Fruit fly (Drosophila melanogaster) whole organism, embryonic: ENCODE data around the gene Jhbp11.

ENCODE experiments used
- CG10462 ChIP-seq: fragments of 200-800 bp; sonication (Bioruptor generic); optimal IDR thresholded peaks from 2 replicates; lab custom pipeline; 2016; ENCODE audit warnings: missing biosample characterization, missing genetic modification characterization
- CG10565 ChIP-seq: fragments of 200-800 bp; sonication (Bioruptor generic); optimal IDR thresholded peaks from 3 replicates; lab custom pipeline; 2016; ENCODE audit warnings: missing biosample characterization, mild to moderate bottlenecking, missing genetic modification characterization
- CG11504 ChIP-seq: fragments of 200-800 bp; sonication (Bioruptor generic); optimal IDR thresholded peaks from 3 replicates; lab custom pipeline; 2019; ENCODE audit warnings: missing biosample characterization, mild to moderate bottlenecking, missing genetic modification characterization, moderate library complexity
- CG12236 ChIP-seq: fragments of 200-800 bp; sonication (Bioruptor generic); optimal IDR thresholded peaks from 2 replicates; lab custom pipeline; 2016; ENCODE audit warnings: missing biosample characterization, missing genetic modification characterization
- CG1233 ChIP-seq: fragments of 200-800 bp; sonication (Bioruptor generic); optimal IDR thresholded peaks from 4 replicates; lab custom pipeline; 2018; ENCODE audit warnings: missing biosample characterization, mild to moderate bottlenecking, missing genetic modification characterization
- CG13287 ChIP-seq: fragments of 200-800 bp; sonication (Bioruptor generic); IDR thresholded peaks from 2 replicates; pipeline ENCODE4 v1.3.6; 2022; ENCODE audit warnings: missing biosample characterization, missing genetic modification characterization; ENCODE audit not compliant: partially characterized antibody
- CG14710 ChIP-seq: fragments of 200-800 bp; sonication (Bioruptor generic); optimal IDR thresholded peaks from 3 replicates; lab custom pipeline; 2019; ENCODE audit warnings: missing biosample characterization, mild to moderate bottlenecking, missing genetic modification characterization, moderate library complexity
- CG14860 ChIP-seq: fragments of 200-800 bp; sonication (Bioruptor generic); IDR thresholded peaks from 3 replicates; pipeline ENCODE4 v1.3.6; 2022; ENCODE audit warnings: missing biosample characterization, missing genetic modification characterization; ENCODE audit not compliant: partially characterized antibody
- CG16779 ChIP-seq: fragments of 200-800 bp; sonication (Bioruptor generic); IDR thresholded peaks from 2 replicates; pipeline ENCODE4 v1.3.6; 2022; ENCODE audit warnings: missing biosample characterization, missing genetic modification characterization
- CG16813 ChIP-seq: fragments of 200-800 bp; sonication (Bioruptor generic); IDR thresholded peaks from 3 replicates; pipeline ENCODE4 v1.3.6; 2022; ENCODE audit warnings: missing biosample characterization, missing genetic modification characterization; ENCODE audit not compliant: partially characterized antibody
- CG18011 ChIP-seq: fragments of 200-800 bp; sonication (Bioruptor generic); optimal IDR thresholded peaks from 2 replicates; lab custom pipeline; 2017; ENCODE audit warnings: missing biosample characterization, missing genetic modification characterization, mild to moderate bottlenecking, moderate library complexity, missing genotype
- CG2199 ChIP-seq: fragments of 200-800 bp; sonication (Bioruptor generic); IDR thresholded peaks from 3 replicates; pipeline ENCODE4 v1.3.6; 2022; ENCODE audit warnings: missing biosample characterization, missing genetic modification characterization
- CG34224 ChIP-seq: fragments of 200-800 bp; sonication (Bioruptor generic); IDR thresholded peaks from 3 replicates; pipeline ENCODE4 v1.3.6; 2022; ENCODE audit warnings: missing biosample characterization, missing genetic modification characterization; ENCODE audit not compliant: partially characterized antibody
- CG4404 ChIP-seq: fragments of 200-800 bp; sonication (Bioruptor generic); IDR thresholded peaks from 2 replicates; pipeline ENCODE4 v1.3.6; 2022; ENCODE audit warnings: missing biosample characterization, missing genetic modification characterization
- CG6791 ChIP-seq: fragments of 200-800 bp; sonication (Bioruptor generic); IDR thresholded peaks from 3 replicates; pipeline ENCODE4 v1.3.6; 2022; ENCODE audit warnings: missing biosample characterization, missing genetic modification characterization; ENCODE audit not compliant: partially characterized antibody
- CG7928 ChIP-seq: fragments of 200-800 bp; sonication (Bioruptor generic); optimal IDR thresholded peaks from 2 replicates; lab custom pipeline; 2017; ENCODE audit warnings: missing biosample characterization, mild to moderate bottlenecking, missing genetic modification characterization
- CG7963 ChIP-seq: fragments of 200-800 bp; sonication (Bioruptor generic); IDR thresholded peaks from 3 replicates; pipeline ENCODE4 v1.3.6; 2022; ENCODE audit warnings: missing biosample characterization, missing genetic modification characterization; ENCODE audit not compliant: partially characterized antibody
- CG9727 ChIP-seq: fragments of 200-800 bp; sonication (Bioruptor generic); optimal IDR thresholded peaks from 3 replicates; lab custom pipeline; 2017; ENCODE audit warnings: missing biosample characterization, mild to moderate bottlenecking, missing genetic modification characterization
- Camta ChIP-seq: fragments of 200-800 bp; sonication (Bioruptor generic); optimal IDR thresholded peaks from 2 replicates; lab custom pipeline; 2016; ENCODE audit warnings: missing biosample characterization, missing genetic modification characterization
- D19B ChIP-seq: fragments of 200-800 bp; sonication (Bioruptor generic); optimal IDR thresholded peaks from 2 replicates; lab custom pipeline; 2017; ENCODE audit warnings: missing biosample characterization, mild to moderate bottlenecking, missing genetic modification characterization
- Dll ChIP-seq: fragments of 200-800 bp; sonication (Bioruptor generic); IDR thresholded peaks from 4 replicates; pipeline ENCODE4 v1.3.6; 2022; ENCODE audit warnings: missing biosample characterization, missing genetic modification characterization; ENCODE audit not compliant: partially characterized antibody
- Doc3 ChIP-seq: fragments of 200-800 bp; sonication (Bioruptor generic); IDR thresholded peaks from 3 replicates; pipeline ENCODE4 v1.3.6; 2022; ENCODE audit warnings: missing biosample characterization, missing genetic modification characterization; ENCODE audit not compliant: partially characterized antibody
- Dref ChIP-seq: fragments of 200-800 bp; sonication (Bioruptor generic); IDR thresholded peaks from 2 replicates; pipeline ENCODE4 v1.3.6; 2022; ENCODE audit warnings: missing biosample characterization, missing genetic modification characterization
- E2f2 ChIP-seq: fragments of 200-800 bp; sonication (Bioruptor generic); IDR thresholded peaks from 2 replicates; pipeline ENCODE4 v1.3.6; 2022; ENCODE audit warnings: missing biosample characterization, missing genetic modification characterization
- Elba2 ChIP-seq: fragments of 200-800 bp; sonication (Bioruptor generic); optimal IDR thresholded peaks from 3 replicates; lab custom pipeline; 2016; ENCODE audit warnings: missing biosample characterization, missing genetic modification characterization
- Hr51 ChIP-seq, 2 experiments: fragments of 200-800 bp; sonication (Bioruptor generic); optimal IDR thresholded peaks; 2 replicates in 1 of 2; 3 replicates in 1 of 2; lab custom pipeline; 2016 to 2018; ENCODE audit warnings: missing biosample characterization in 2 of 2, missing genetic modification characterization in 2 of 2, mild to moderate bottlenecking in 1 of 2, moderate library complexity in 1 of 2
- MBD-R2 ChIP-seq: fragments of 200-800 bp; sonication (Bioruptor generic); IDR thresholded peaks from 2 replicates; pipeline ENCODE4 v1.3.6; 2022; ENCODE audit warnings: missing biosample characterization, missing genetic modification characterization
- Med ChIP-seq: fragments of 200-800 bp; sonication (Bioruptor generic); peaks from one replicate; lab custom pipeline; 2016; ENCODE audit warnings: missing biosample characterization, missing genetic modification characterization, mild to moderate bottlenecking, inconsistent platforms, moderate library complexity
- Opbp ChIP-seq: fragments of 200-800 bp; sonication (Bioruptor generic); IDR thresholded peaks from 3 replicates; pipeline ENCODE4 v1.3.6; 2022; ENCODE audit warnings: missing biosample characterization, missing genetic modification characterization; ENCODE audit not compliant: partially characterized antibody
- Sin3A ChIP-seq: fragments of >200 bp; optimal IDR thresholded peaks from 2 replicates; lab custom pipeline; 2018
- Trl ChIP-seq, 3 experiments: fragments of >200 bp in 2 of 3; fragments of 200-800 bp in 1 of 3; sonication (Bioruptor generic) in 1 of 3; optimal IDR thresholded peaks; 2 replicates in 1 of 3; 3 replicates in 2 of 3; lab custom pipeline; 2016 to 2017; ENCODE audit warnings: missing biosample characterization in 1 of 3, missing genetic modification characterization in 1 of 3
- amos ChIP-seq: fragments of 200-800 bp; sonication (Bioruptor generic); IDR thresholded peaks from 2 replicates; pipeline ENCODE4 v1.3.6; 2022; ENCODE audit warnings: missing biosample characterization, missing genetic modification characterization; ENCODE audit not compliant: partially characterized antibody
- ato ChIP-seq: fragments of 200-800 bp; sonication (Bioruptor generic); IDR thresholded peaks from 2 replicates; pipeline ENCODE4 v1.3.6; 2022; ENCODE audit warnings: missing biosample characterization, missing genetic modification characterization; ENCODE audit not compliant: partially characterized antibody
- chinmo ChIP-seq: fragments of 200-800 bp; sonication (Bioruptor generic); IDR thresholded peaks from 4 replicates; pipeline ENCODE4 v1.3.6; 2022; ENCODE audit warnings: missing biosample characterization, missing genetic modification characterization; ENCODE audit not compliant: partially characterized antibody
- crp ChIP-seq, 2 experiments: fragments of 200-800 bp; sonication (Bioruptor generic); optimal IDR thresholded peaks; 2 replicates in 1 of 2; 3 replicates in 1 of 2; lab custom pipeline; 2017; ENCODE audit warnings: missing biosample characterization in 2 of 2, missing genetic modification characterization in 2 of 2, mild to moderate bottlenecking in 1 of 2, moderate library complexity in 1 of 2
- esg ChIP-seq: fragments of 200-800 bp; sonication (Bioruptor generic); conservative IDR thresholded peaks from 2 replicates; pipeline ENCODE4 v1.3.6; 2022; ENCODE audit warnings: missing biosample characterization, missing genetic modification characterization
- ftz-f1 ChIP-seq: fragments of 200-800 bp; sonication (Bioruptor generic); optimal IDR thresholded peaks from 2 replicates; lab custom pipeline; 2016; ENCODE audit warnings: missing biosample characterization, missing genetic modification characterization
- gfzf ChIP-seq: fragments of 200-800 bp; sonication (Bioruptor generic); optimal IDR thresholded peaks from 2 replicates; lab custom pipeline; 2016; ENCODE audit warnings: missing biosample characterization, mild to moderate bottlenecking, missing genetic modification characterization, moderate library complexity
- hb ChIP-seq: fragments of 200-800 bp; sonication (Bioruptor generic); IDR thresholded peaks from 3 replicates; pipeline ENCODE4 v1.3.6; 2022; ENCODE audit warnings: missing biosample characterization, missing genetic modification characterization; ENCODE audit not compliant: partially characterized antibody
- hbn ChIP-seq: fragments of 200-800 bp; sonication (Bioruptor generic); IDR thresholded peaks from 2 replicates; pipeline ENCODE4 v1.3.6; 2022; ENCODE audit warnings: missing biosample characterization, missing genetic modification characterization; ENCODE audit not compliant: partially characterized antibody
- kah ChIP-seq: fragments of 200-800 bp; sonication (Bioruptor generic); optimal IDR thresholded peaks from 2 replicates; lab custom pipeline; 2018; ENCODE audit warnings: missing biosample characterization, mild to moderate bottlenecking, missing genetic modification characterization
- pnt ChIP-seq: fragments of 200-800 bp; sonication (Bioruptor generic); optimal IDR thresholded peaks from 3 replicates; lab custom pipeline; 2016; ENCODE audit warnings: missing biosample characterization, missing genetic modification characterization
- pzg ChIP-seq: fragments of 200-800 bp; sonication (Bioruptor generic); optimal IDR thresholded peaks from 3 replicates; lab custom pipeline; 2018; ENCODE audit warnings: missing biosample characterization, mild to moderate bottlenecking, missing genetic modification characterization, moderate library complexity
- row ChIP-seq: fragments of 200-800 bp; sonication (Bioruptor generic); IDR thresholded peaks from 3 replicates; pipeline ENCODE4 v1.3.6; 2022; ENCODE audit warnings: missing biosample characterization, missing genetic modification characterization
- sna ChIP-seq: fragments of 200-800 bp; sonication (Bioruptor generic); IDR thresholded peaks from 2 replicates; pipeline ENCODE4 v1.3.6; 2022; ENCODE audit warnings: missing biosample characterization, missing genetic modification characterization; ENCODE audit not compliant: partially characterized antibody
- sqz ChIP-seq: fragments of 200-800 bp; sonication (Bioruptor generic); optimal IDR thresholded peaks from 3 replicates; lab custom pipeline; 2018; ENCODE audit warnings: missing biosample characterization, mild to moderate bottlenecking, missing genetic modification characterization
- zen2 ChIP-seq: fragments of 200-800 bp; sonication (Bioruptor generic); IDR thresholded peaks from 3 replicates; pipeline ENCODE4 v1.3.6; 2022; ENCODE audit warnings: missing biosample characterization, missing genetic modification characterization; ENCODE audit not compliant: partially characterized antibody

The Jhbp11 gene

DNA sequence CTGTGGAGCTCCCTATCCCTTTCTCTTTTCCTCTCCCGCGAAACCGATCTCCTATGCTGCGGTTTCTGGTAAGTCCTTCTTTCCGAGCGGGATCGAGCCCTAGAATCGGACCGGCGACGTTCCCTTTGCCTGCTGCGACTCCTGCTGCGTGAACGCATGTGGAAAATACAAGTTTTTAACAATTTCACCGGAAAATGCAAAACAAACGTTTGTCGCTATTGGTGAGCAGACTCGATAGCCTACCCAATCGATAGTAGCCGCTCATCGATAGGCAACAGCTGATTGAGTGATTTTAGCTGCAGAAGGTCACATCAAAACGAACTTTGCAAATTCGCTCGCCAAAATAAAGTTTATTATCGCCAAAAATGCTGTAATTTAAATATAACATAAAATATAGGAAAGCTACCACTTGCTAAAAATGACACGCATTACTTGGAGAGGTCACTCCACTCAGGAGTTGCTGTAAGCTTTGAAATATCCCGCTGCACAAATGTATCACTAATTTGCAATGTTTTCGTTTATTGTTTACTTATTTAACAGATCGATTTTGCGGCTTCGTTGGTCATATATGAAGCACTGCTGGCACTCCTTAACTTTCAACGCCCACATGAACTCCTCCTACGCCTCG, 15.5 kb downstream of the Jhbp11 start, which contains the start of the genes CG6066 and CG5880 (continued):
- TF ChIP-seq CG14710 (tag; lab: Kevin White, UChicago) (peak; percentile 14), Sin3A (peak; percentile 76), E2f2 (GFP tag; lab: Robert Waterston, UW) (peak; percentile 48), CG13287 (GFP tag; lab: Robert Waterston, UW) (peak; percentile 91), CG11504 (tag; lab: Kevin White, UChicago) (no peak), gfzf (GFP tag; lab: Kevin White, UChicago) (peak; percentile 47), CG10462 (GFP tag; lab: Kevin White, UChicago) (no peak), row (GFP tag; lab: Robert Waterston, UW) (0 out of 3 replicates have a peak, but pooled peaks have one; percentile 7), hb (GFP tag; lab: Robert Waterston, UW) (peak; percentile 74; the same call in 1 of the 3 replicates), Doc3 (GFP tag; lab: Robert Waterston, UW) (peak; percentile 79), CG7963 (GFP tag; lab: Robert Waterston, UW) (peak; percentile 71), CG7928 (no peak), esg (no peak), CG12236 (no peak), CG18011 (GFP tag; lab: Kevin White, UChicago) (no peak), Dref (GFP tag; lab: Robert Waterston, UW) (peak; percentile 85), Camta (GFP tag; lab: Kevin White, UChicago) (no peak), ato (GFP tag; lab: Robert Waterston, UW) (peak; percentile 83), CG16813 (GFP tag; lab: Robert Waterston, UW) (peak; percentile 82), sna (GFP tag; lab: Robert Waterston, UW) (peak; percentile 76), CG6791 (GFP tag; lab: Robert Waterston, UW) (peak; percentile 83), CG10565 (GFP tag; lab: Kevin White, UChicago) (no peak), MBD-R2 (GFP tag; lab: Robert Waterston, UW) (peak; percentile 97), Opbp (peak; percentile 85), Elba2 (GFP tag; lab: Kevin White, UChicago) (no peak), sqz (GFP tag; lab: Kevin White, UChicago) (no peak), chinmo (peak; percentile 79; the same call in 1 of the 4 replicates), CG34224 (GFP tag; lab: Robert Waterston, UW) (peak; percentile 89), pnt (no peak), kah (no peak), CG4404 (no peak), hbn (GFP tag; lab: Robert Waterston, UW) (peak; percentile 73), ftz-f1 (GFP tag; lab: Kevin White, UChicago) (peak; percentile 81), Hr51 (GFP tag; optimal IDR thresholded peaks at IDR 0.05; lab: Kevin White, UChicago) (no peak), CG14860 (peak; percentile 72), CG16779 (0 out of 2 replicates have a peak, but pooled peaks have one; percentile 2), D19B (GFP tag; lab: Kevin White, UChicago) (no peak), pzg (GFP tag; lab: Kevin White, UChicago) (peak; percentile 66), Med (GFP tag; lab: Kevin White, UChicago) (peak; percentile 65), CG1233 (GFP tag; lab: Kevin White, UChicago) (no peak), CG2199 (GFP tag; lab: Robert Waterston, UW) (no peak), Trl (optimal IDR thresholded peaks at IDR 0.05; lab: Kevin White, UChicago) (no peak), Trl (GFP tag; optimal IDR thresholded peaks at IDR 0.05; lab: Kevin White, UChicago) (no peak), crp (GFP tag; optimal IDR thresholded peaks at IDR 0.05; lab: Kevin White, UChicago) (peak; percentile 70 to 95), CG9727 (no peak), amos (GFP tag; lab: Robert Waterston, UW) (peak; percentile 85), Dll (GFP tag; lab: Robert Waterston, UW) (peak; percentile 90), zen2 (peak; percentile 73; the same call in 2 of the 3 replicates)
